1 fruit fly cellular context compared by ENCODE assay signal in genomic region chrX:10735682-10736353, dm6.
TF ChIP-seq lines count a peak whose summit lies in the region.

No protein-coding gene starts in this region.

TF ChIP-seq in whole organism, embryonic, 481 proteins besides CTCF, POLR2A, EP300 and RAD21 (continued from another document):
- TF ChIP-seq usp (GFP tag; optimal IDR thresholded peaks at IDR 0.05; lab: Kevin White, UChicago) (no peak), run (tag; optimal IDR thresholded peaks at IDR 0.05; lab: Kevin White, UChicago) (no peak), CG1024 (GFP tag; IDR thresholded peaks at IDR 0.05; lab: Robert Waterston, UW) (no peak), CG2199 (GFP tag; IDR thresholded peaks at IDR 0.05; lab: Robert Waterston, UW) (0 out of 3 replicates have a peak, but pooled peaks have one; percentile 27), pho (GFP tag; optimal IDR thresholded peaks at IDR 0.05; lab: Kevin White, UChicago) (no peak), CG4617 (GFP tag; optimal IDR thresholded peaks at IDR 0.05; lab: Kevin White, UChicago; ENCODE audit: borderline replicate concordance) (no peak), gem (tag; optimal IDR thresholded peaks at IDR 0.05; lab: Kevin White, UChicago) (peak; percentile 33), CG3995 (GFP tag; optimal IDR thresholded peaks at IDR 0.05; lab: Kevin White, UChicago) (no peak), tin (GFP tag; optimal IDR thresholded peaks at IDR 0.05; lab: Kevin White, UChicago) (no peak), Aef1 (GFP tag; IDR thresholded peaks at IDR 0.05; lab: Robert Waterston, UW) (no peak), CG13894 (tag; optimal IDR thresholded peaks at IDR 0.05; lab: Kevin White, UChicago) (peak; percentile 40), insv (GFP tag; optimal IDR thresholded peaks at IDR 0.05; lab: Kevin White, UChicago) (no peak), CG11504 (tag; optimal IDR thresholded peaks at IDR 0.05; lab: Kevin White, UChicago) (peak; percentile 36), cg (GFP tag; optimal IDR thresholded peaks at IDR 0.05; lab: Kevin White, UChicago) (peak; percentile 79), CG6272 (GFP tag; IDR thresholded peaks at IDR 0.05; lab: Robert Waterston, UW) (no peak), Opbp (GFP tag; IDR thresholded peaks at IDR 0.05; lab: Robert Waterston, UW; ENCODE audit: partially characterized antibody) (no peak), CG10543 (GFP tag; optimal IDR thresholded peaks at IDR 0.05; lab: Kevin White, UChicago) (peak; percentile 48), HLH4C (GFP tag; IDR thresholded peaks at IDR 0.05; lab: Robert Waterston, UW; ENCODE audit: partially characterized antibody) (no peak), CG30020 (tag; optimal IDR thresholded peaks at IDR 0.05; lab: Kevin White, UChicago) (no peak), CG7928 (GFP tag; optimal IDR thresholded peaks at IDR 0.05; lab: Kevin White, UChicago) (no peak), ham (GFP tag; IDR thresholded peaks at IDR 0.05; lab: Robert Waterston, UW) (no peak), CG3163 (GFP tag; optimal IDR thresholded peaks at IDR 0.05; lab: Kevin White, UChicago) (no peak), sna (GFP tag; IDR thresholded peaks at IDR 0.05; lab: Robert Waterston, UW; ENCODE audit: partially characterized antibody) (0 out of 2 replicates have a peak, but pooled peaks have one; percentile 26), gcm (GFP tag; optimal IDR thresholded peaks at IDR 0.05; lab: Kevin White, UChicago) (no peak), Sry-δ (GFP tag; optimal IDR thresholded peaks at IDR 0.05; lab: Kevin White, UChicago) (no peak), Elba2 (GFP tag; optimal IDR thresholded peaks at IDR 0.05; lab: Kevin White, UChicago) (no peak), D19B (GFP tag; optimal IDR thresholded peaks at IDR 0.05; lab: Kevin White, UChicago) (no peak), pzg (GFP tag; optimal IDR thresholded peaks at IDR 0.05; lab: Kevin White, UChicago) (no peak), CG7357 (GFP tag; IDR thresholded peaks at IDR 0.05; lab: Robert Waterston, UW) (no peak), CG8089 (GFP tag; optimal IDR thresholded peaks at IDR 0.05; lab: Kevin White, UChicago) (no peak), CG4360 (GFP tag; IDR thresholded peaks at IDR 0.05; lab: Robert Waterston, UW) (0 out of 2 replicates have a peak, but pooled peaks have one; percentile 8), Meics (GFP tag; optimal IDR thresholded peaks at IDR 0.05; lab: Kevin White, UChicago) (peak; percentile 1), sob (GFP tag; IDR thresholded peaks at IDR 0.05; lab: Robert Waterston, UW) (no peak), vvl (GFP tag; IDR thresholded peaks at IDR 0.05; lab: Robert Waterston, UW) (no peak), CG12942 (GFP tag; optimal IDR thresholded peaks at IDR 0.05; lab: Kevin White, UChicago) (no peak), crp (GFP tag; optimal IDR thresholded peaks at IDR 0.05; lab: Kevin White, UChicago) (no peak), CG1792 (GFP tag; optimal IDR thresholded peaks at IDR 0.05; lab: Kevin White, UChicago) (no peak), ash1 (GFP tag; optimal IDR thresholded peaks at IDR 0.05; lab: Kevin White, UChicago) (peak; percentile 51), CG33213 (GFP tag; optimal IDR thresholded peaks at IDR 0.05; lab: Kevin White, UChicago) (no peak), CG18619 (GFP tag; optimal IDR thresholded peaks at IDR 0.05; lab: Kevin White, UChicago) (no peak), CG18262 (tag; optimal IDR thresholded peaks at IDR 0.05; lab: Kevin White, UChicago) (no peak), Ravus (GFP tag; IDR thresholded peaks at IDR 0.05; lab: Robert Waterston, UW) (no peak), lmd (GFP tag; IDR thresholded peaks at IDR 0.05; lab: Robert Waterston, UW) (no peak), z (GFP tag; IDR thresholded peaks at IDR 0.05; lab: Robert Waterston, UW) (no peak), Drgx (GFP tag; IDR thresholded peaks at IDR 0.05; lab: Robert Waterston, UW) (peak; percentile 41), Abd-B (GFP tag; optimal IDR thresholded peaks at IDR 0.05; lab: Kevin White, UChicago) (no peak), dati (GFP tag; IDR thresholded peaks at IDR 0.05; lab: Robert Waterston, UW) (no peak), Atf6 (GFP tag; IDR thresholded peaks at IDR 0.05; lab: Robert Waterston, UW) (no peak), CG13424 (tag; optimal IDR thresholded peaks at IDR 0.05; lab: Kevin White, UChicago) (no peak), fd102C (GFP tag; optimal IDR thresholded peaks at IDR 0.05; lab: Kevin White, UChicago) (no peak), shn (GFP tag; optimal IDR thresholded peaks at IDR 0.05; lab: Kevin White, UChicago) (no peak), Adf1 (GFP tag; IDR thresholded peaks at IDR 0.05; lab: Robert Waterston, UW) (peak; percentile 24; the same call in 1 of the 2 replicates), sr (GFP tag; IDR thresholded peaks at IDR 0.05; lab: Robert Waterston, UW) (0 out of 3 replicates have a peak, but pooled peaks have one; percentile 58), CG6854 (GFP tag; optimal IDR thresholded peaks at IDR 0.05; lab: Kevin White, UChicago) (no peak), CG34422 (GFP tag; IDR thresholded peaks at IDR 0.05; lab: Robert Waterston, UW) (peak; percentile 79; the same call in 1 of the 3 replicates), pros (GFP tag; optimal IDR thresholded peaks at IDR 0.05; lab: Kevin White, UChicago) (peak; percentile 54), onecut (GFP tag; IDR thresholded peaks at IDR 0.05; lab: Robert Waterston, UW) (peak; percentile 4; the same call in 1 of the 2 replicates), fd3F (GFP tag; optimal IDR thresholded peaks at IDR 0.05; lab: Kevin White, UChicago) (no peak), CG10147 (GFP tag; optimal IDR thresholded peaks at IDR 0.05; lab: Kevin White, UChicago) (no peak), CG14014 (GFP tag; IDR thresholded peaks at IDR 0.05; lab: Robert Waterston, UW) (0 out of 2 replicates have a peak, but pooled peaks have one; percentile 24), row (GFP tag; IDR thresholded peaks at IDR 0.05; lab: Robert Waterston, UW) (0 out of 3 replicates have a peak, but pooled peaks have one; percentile 10), zen (tag; optimal IDR thresholded peaks at IDR 0.05; lab: Kevin White, UChicago) (no peak), CG3065 (GFP tag; optimal IDR thresholded peaks at IDR 0.05; lab: Kevin White, UChicago) (no peak), CG15073 (GFP tag; optimal IDR thresholded peaks at IDR 0.05; lab: Kevin White, UChicago) (no peak), hkb (optimal IDR thresholded peaks at IDR 0.05; lab: Kevin White, UChicago) (no peak), hkb (GFP tag; IDR thresholded peaks at IDR 0.05; lab: Robert Waterston, UW) (no peak), CG12155 (GFP tag; optimal IDR thresholded peaks at IDR 0.05; lab: Kevin White, UChicago) (no peak), CG4328 (GFP tag; optimal IDR thresholded peaks at IDR 0.05; lab: Kevin White, UChicago) (no peak), CG2202 (tag; optimal IDR thresholded peaks at IDR 0.05; lab: Kevin White, UChicago) (no peak), CG7987 (GFP tag; optimal IDR thresholded peaks at IDR 0.05; lab: Kevin White, UChicago) (no peak), Dll (GFP tag; IDR thresholded peaks at IDR 0.05; lab: Robert Waterston, UW; ENCODE audit: partially characterized antibody) (no peak), Oli (tag; optimal IDR thresholded peaks at IDR 0.05; lab: Kevin White, UChicago) (peak; percentile 5), amos (GFP tag; IDR thresholded peaks at IDR 0.05; lab: Robert Waterston, UW; ENCODE audit: partially characterized antibody) (no peak), CG17186 (GFP tag; optimal IDR thresholded peaks at IDR 0.05; lab: Kevin White, UChicago) (no peak), toy (GFP tag; IDR thresholded peaks at IDR 0.05; lab: Robert Waterston, UW) (no peak), ato (GFP tag; IDR thresholded peaks at IDR 0.05; lab: Robert Waterston, UW; ENCODE audit: partially characterized antibody) (no peak), Ada2b (GFP tag; IDR thresholded peaks at IDR 0.05; lab: Robert Waterston, UW) (no peak), oc (tag; optimal IDR thresholded peaks at IDR 0.05; lab: Kevin White, UChicago) (no peak), Sin3A (optimal IDR thresholded peaks at IDR 0.05; lab: Kevin White, UChicago) (no peak), Asciz (GFP tag; optimal IDR thresholded peaks at IDR 0.05; lab: Kevin White, UChicago) (no peak), gsb-n (tag; optimal IDR thresholded peaks at IDR 0.05; lab: Kevin White, UChicago) (no peak), crol (GFP tag; IDR thresholded peaks at IDR 0.05; lab: Robert Waterston, UW) (peak; percentile 98), Hand (GFP tag; optimal IDR thresholded peaks at IDR 0.05; lab: Kevin White, UChicago) (no peak), CG15011 (GFP tag; optimal IDR thresholded peaks at IDR 0.05; lab: Kevin White, UChicago) (no peak), cwo (GFP tag; optimal IDR thresholded peaks at IDR 0.05; lab: Kevin White, UChicago) (no peak), CG17568 (GFP tag; optimal IDR thresholded peaks at IDR 0.05; lab: Kevin White, UChicago) (no peak), CG8290 (GFP tag; optimal IDR thresholded peaks at IDR 0.05; lab: Kevin White, UChicago) (no peak), CG8290 (tag; optimal IDR thresholded peaks at IDR 0.05; lab: Kevin White, UChicago) (peak in 1 of 2 experiments; percentile 39)
